Worm (Caenorhabditis elegans) whole organism, early embryonic: ENCODE data around the gene fbxa-202.

Experiments
- B0310.2 ChIP-seq: sonication (generic microtip); optimal IDR thresholded peaks from 2 replicates; lab custom pipeline; 2016; ENCODE audit warnings: mild to moderate bottlenecking, missing genetic modification characterization, missing compliant biosample characterization
- F13C5.2 ChIP-seq: sonication (generic microtip); optimal IDR thresholded peaks from 2 replicates; lab custom pipeline; 2017; ENCODE audit warnings: mild to moderate bottlenecking, missing genetic modification characterization, inconsistent platforms, missing compliant biosample characterization
- aly-1 ChIP-seq: sonication (generic microtip); optimal IDR thresholded peaks from 2 replicates; lab custom pipeline; 2016; ENCODE audit warnings: missing genetic modification characterization, missing compliant biosample characterization
- ama-1 ChIP-seq: fragments of 150-350 bp; optimal IDR thresholded peaks from 2 replicates; lab custom pipeline; 2014
- ceh-13 ChIP-seq: fragments of 200-800 bp; sonication (Bioruptor generic); optimal IDR thresholded peaks from 2 replicates; lab custom pipeline; 2018; ENCODE audit warnings: mild to moderate bottlenecking, missing genetic modification characterization, missing compliant biosample characterization
- ceh-36 ChIP-seq: sonication (generic microtip); optimal IDR thresholded peaks from 2 replicates; lab custom pipeline; 2016; ENCODE audit warnings: missing genetic modification characterization, inconsistent platforms, missing compliant biosample characterization
- ets-7 ChIP-seq: sonication (generic microtip); optimal IDR thresholded peaks from 2 replicates; lab custom pipeline; 2016; ENCODE audit warnings: missing genotype, missing genetic modification characterization, missing compliant biosample characterization
- flt-1 ChIP-seq: fragments of 200-800 bp; sonication (Bioruptor generic); IDR thresholded peaks from 2 replicates; pipeline ENCODE4 v1.3.6; 2022; ENCODE audit warnings: missing genetic modification characterization, missing compliant biosample characterization
- hmbx-1 ChIP-seq: sonication (generic microtip); optimal IDR thresholded peaks from 2 replicates; lab custom pipeline; 2016; ENCODE audit warnings: mild to moderate bottlenecking, missing genetic modification characterization, missing compliant biosample characterization
- hmg-4 ChIP-seq: fragments of 200-800 bp; sonication (Bioruptor generic); optimal IDR thresholded peaks from 2 replicates; lab custom pipeline; 2018; ENCODE audit warnings: mild to moderate bottlenecking, missing genetic modification characterization, missing compliant biosample characterization
- hnd-1 ChIP-seq: sonication (generic microtip); optimal IDR thresholded peaks from 2 replicates; lab custom pipeline; 2016; ENCODE audit warnings: missing genetic modification characterization, missing compliant biosample characterization
- pes-1 ChIP-seq: fragments of 200-800 bp; sonication (Bioruptor generic); IDR thresholded peaks from 2 replicates; pipeline ENCODE4 v1.3.6; 2022; ENCODE audit warnings: missing genetic modification reagents, missing genetic modification characterization, missing compliant biosample characterization
- scrt-1 ChIP-seq: fragments of 200-800 bp; sonication (Bioruptor generic); IDR thresholded peaks from 2 replicates; pipeline ENCODE4 v1.3.6; 2022; ENCODE audit warnings: missing genetic modification characterization, missing compliant biosample characterization
- tbx-11 ChIP-seq: fragments of 200-800 bp; sonication (Bioruptor generic); IDR thresholded peaks from 2 replicates; pipeline ENCODE4 v1.3.6; 2022; ENCODE audit warnings: missing genetic modification characterization, missing compliant biosample characterization
- tbx-37 ChIP-seq: fragments of 200-800 bp; sonication (Bioruptor generic); conservative IDR thresholded peaks from 2 replicates; pipeline ENCODE4 v1.3.6; 2022; ENCODE audit warnings: missing genetic modification reagents, missing genetic modification characterization, missing compliant biosample characterization

Gene fbxa-202

DNA sequence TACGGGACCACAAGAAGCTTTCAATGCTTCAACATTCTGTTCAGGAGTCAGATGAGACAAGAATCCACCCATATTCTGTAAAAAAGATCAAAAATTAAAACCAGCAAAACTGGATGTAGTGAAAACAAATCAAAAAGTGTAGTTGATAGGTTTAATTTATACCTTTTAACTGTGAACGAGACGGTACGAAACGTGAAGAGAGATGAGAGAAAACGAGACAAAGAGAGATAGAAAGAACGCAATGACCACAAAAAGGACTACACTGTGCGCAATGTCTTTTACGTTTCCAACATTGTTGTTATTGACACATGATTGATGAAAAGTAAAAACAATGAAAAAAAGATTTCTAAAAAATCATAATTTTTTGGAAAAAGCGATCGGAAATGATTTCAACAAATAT lies 38.5 kb downstream of the fbxa-202 start, which contains the start of gene cest-33:
Gene cest-33 (minus strand): TSS at position 75 of the 400 bp plus-strand sequence.
- TF ChIP-seq flt-1 (GFP tag; lab: Robert Waterston, UW) (no peak), hnd-1 (tag; lab: Kevin White, UChicago) (no peak), ceh-13 (GFP tag; lab: Kevin White, UChicago) (no peak), hmg-4 (GFP tag; lab: Kevin White, UChicago) (no peak), scrt-1 (no peak), tbx-11 (no peak), F13C5.2 (tag; lab: Kevin White, UChicago) (no peak), ceh-36 (tag; lab: Kevin White, UChicago) (no peak), pes-1 (GFP tag; lab: Robert Waterston, UW) (no peak), tbx-37 (no peak), ets-7 (tag; lab: Kevin White, UChicago) (no peak), B0310.2 (no peak)

DNA sequence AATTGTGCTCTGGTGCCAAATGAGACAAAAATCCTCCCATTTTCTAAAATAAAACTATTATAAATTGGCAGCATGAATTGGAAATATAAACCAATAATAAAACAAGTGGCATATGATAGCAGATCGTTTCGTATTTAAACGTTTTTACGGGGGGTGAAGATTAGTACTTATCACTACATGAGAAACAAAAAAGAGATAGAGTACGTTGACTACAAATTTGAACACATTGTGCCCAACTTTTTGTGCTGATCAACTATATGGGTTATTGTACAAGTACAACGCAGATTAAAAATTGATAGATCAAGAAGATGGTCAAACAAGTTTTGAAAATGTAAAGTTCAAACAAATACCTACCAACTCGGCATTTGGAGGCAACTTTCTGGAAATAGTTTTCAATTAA lies 41.4 kb downstream of the fbxa-202 start:
- TF ChIP-seq hnd-1 (tag; lab: Kevin White, UChicago), result no peak
- TF ChIP-seq aly-1 (tag; lab: Kevin White, UChicago), result no peak
- no peak for TF ChIP-seq hmbx-1 (tag; lab: Kevin White, UChicago)
- no peak for TF ChIP-seq F13C5.2 (tag; lab: Kevin White, UChicago)
- TF ChIP-seq B0310.2, result no peak
- TF ChIP-seq ceh-36 (tag; lab: Kevin White, UChicago), result no peak
- TF ChIP-seq ama-1 (lab: Kevin White, UChicago), result no peak
- TF ChIP-seq pes-1 (GFP tag; lab: Robert Waterston, UW), result no peak

DNA sequence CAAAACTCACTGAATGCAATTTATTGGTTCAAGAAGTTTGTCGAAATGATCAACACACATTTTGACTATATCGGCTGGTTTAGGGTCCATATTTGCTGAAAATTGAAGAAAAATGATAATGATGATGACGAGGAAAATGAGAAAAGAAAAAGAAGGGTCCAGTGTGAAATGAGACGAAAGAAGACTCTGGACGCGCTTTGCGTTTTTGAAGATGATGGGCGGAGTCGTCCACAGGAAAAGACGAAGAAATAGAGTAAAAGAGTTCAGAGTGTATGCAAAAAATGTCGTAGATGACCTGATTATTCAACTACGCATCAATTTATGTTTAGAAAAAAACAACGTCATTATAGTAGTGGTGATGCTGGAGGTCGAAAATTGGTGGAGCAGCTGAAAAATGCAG lies 47.8 kb downstream of the fbxa-202 start, which contains the start of gene F13H6.5:
Gene F13H6.5 (minus strand): TSS at position 101 of the 400 bp plus-strand sequence.
- TF ChIP-seq ets-7 (tag; lab: Kevin White, UChicago) (no peak), B0310.2 (no peak), tbx-37 (no peak), flt-1 (GFP tag; lab: Robert Waterston, UW) (no peak), hmg-4 (GFP tag; lab: Kevin White, UChicago) (no peak), hnd-1 (tag; lab: Kevin White, UChicago) (no peak), F13C5.2 (tag; lab: Kevin White, UChicago) (no peak), tbx-11 (no peak), ama-1 (lab: Kevin White, UChicago) (no peak), scrt-1 (no peak)
